Worm (Caenorhabditis elegans) whole organism, L4 larva: ENCODE results near the gene C25B8.8.

Experiments
- R02D3.7 ChIP-seq: fragments of 150-350 bp; sonication (generic microtip); optimal IDR thresholded peaks from 3 replicates; lab custom pipeline; 2014; ENCODE audit warnings: missing biosample characterization, missing genetic modification characterization
- ama-1 ChIP-seq: fragments of 150-350 bp; optimal IDR thresholded peaks from 2 replicates; lab custom pipeline; 2014; ENCODE audit warnings: inconsistent platforms, mixed read lengths
- ceh-82 ChIP-seq: sonication (generic microtip); optimal IDR thresholded peaks from 2 replicates; lab custom pipeline; 2017; ENCODE audit warnings: missing biosample characterization, missing genetic modification characterization
- dmd-8 ChIP-seq: fragments of 200-800 bp; sonication (Bioruptor generic); IDR thresholded peaks from 2 replicates; pipeline ENCODE4 v1.3.6; 2022; ENCODE audit warnings: missing genetic modification characterization, missing compliant biosample characterization
- egl-27 ChIP-seq: sonication (generic microtip); optimal IDR thresholded peaks from 3 replicates; lab custom pipeline; 2017; ENCODE audit warnings: missing biosample characterization, missing genetic modification reagents, missing genetic modification characterization
- lin-1 ChIP-seq: fragments of 200-800 bp; sonication (Bioruptor generic); IDR thresholded peaks from 2 replicates; pipeline ENCODE4 v1.3.6; 2022; ENCODE audit warnings: missing genetic modification reagents, missing genetic modification characterization, missing compliant biosample characterization
- mdl-1 ChIP-seq, 2 experiments: fragments of 150-350 bp in 1 of 2; sonication (generic microtip) in 1 of 2; optimal IDR thresholded peaks; 2 replicates each; lab custom pipeline; 2014 to 2017; ENCODE audit warnings: missing biosample characterization in 2 of 2, missing genetic modification characterization in 2 of 2
- nhr-76 ChIP-seq: fragments of 150-350 bp; optimal IDR thresholded peaks from 2 replicates; lab custom pipeline; 2014; ENCODE audit warnings: missing biosample characterization, missing genetic modification characterization
- pqm-1 ChIP-seq: sonication (generic microtip); optimal IDR thresholded peaks from 2 replicates; lab custom pipeline; 2017; ENCODE audit warnings: missing biosample characterization, missing genetic modification characterization

- no peak for TF ChIP-seq ceh-82 (tag; lab: Kevin White, UChicago)
- TF ChIP-seq dmd-8 (GFP tag; lab: Robert Waterston, UW), result no peak
- no peak for TF ChIP-seq nhr-76 (tag; lab: Kevin White, UChicago)
- no peak for TF ChIP-seq egl-27 (tag; lab: Kevin White, UChicago)
- no peak for TF ChIP-seq pqm-1 (tag; lab: Kevin White, UChicago)
- TF ChIP-seq lin-1, result no peak
- no peak for TF ChIP-seq ama-1 (lab: Kevin White, UChicago)
- TF ChIP-seq mdl-1 (tag; optimal IDR thresholded peaks at IDR 0.05; lab: Kevin White, UChicago), result no peak
- no peak for TF ChIP-seq R02D3.7 (tag; lab: Kevin White, UChicago)
Observed at ce11 chrX:6591674-6592073, 18.1 kb upstream of the C25B8.8 start.
